Worm (Caenorhabditis elegans) whole organism, L4/young adult: ENCODE measurements around the gene rab-1.

Source experiments
- W03F9.2 ChIP-seq: fragments of 150-350 bp; optimal IDR thresholded peaks from 2 replicates; lab custom pipeline; 2014; ENCODE audit warnings: missing biosample characterization, missing genetic modification characterization
- dao-5 ChIP-seq: sonication (generic microtip); optimal IDR thresholded peaks from 2 replicates; lab custom pipeline; 2016; ENCODE audit warnings: missing genotype, missing genetic modification characterization, moderate library complexity, missing compliant biosample characterization
- him-1 ChIP-seq: sonication (generic microtip); optimal IDR thresholded peaks from 2 replicates; lab custom pipeline; 2016; ENCODE audit warnings: missing genotype, missing genetic modification reagents, missing genetic modification characterization, missing compliant biosample characterization

Gene rab-1

ce11 chrV:1263078-1263732, 584 bp downstream of the rab-1 start:
- TF ChIP-seq him-1 (no peak), W03F9.2 (no peak), dao-5 (tag; lab: Kevin White, UChicago) (no peak)

- no peak for TF ChIP-seq dao-5 (tag; lab: Kevin White, UChicago)
- TF ChIP-seq him-1: no peak
- TF ChIP-seq W03F9.2: no peak
Observed at ce11 chrV:1262036-1262435, 1.8 kb downstream of the rab-1 start.

ce11 chrV:1260042-1260441, 3.7 kb downstream of the rab-1 start, which contains the start of gene C39F7.1:
Gene C39F7.1 (plus strand): TSS chrV:1260342.
- TF ChIP-seq dao-5 (tag; lab: Kevin White, UChicago): no peak
- no peak for TF ChIP-seq W03F9.2
- no peak for TF ChIP-seq him-1

ce11 chrV:1252794-1253193, 11.0 kb downstream of the rab-1 start:
- TF ChIP-seq W03F9.2: no peak
- TF ChIP-seq him-1: no peak
- TF ChIP-seq dao-5 (tag; lab: Kevin White, UChicago): no peak

- TF ChIP-seq W03F9.2: no peak
- TF ChIP-seq him-1: no peak
- TF ChIP-seq dao-5 (tag; lab: Kevin White, UChicago): no peak
Observed at ce11 chrV:1244021-1244708, 19.6 kb downstream of the rab-1 start.

ce11 chrV:1243011-1243410, 20.8 kb downstream of the rab-1 start:
- TF ChIP-seq him-1 (no peak), dao-5 (tag; lab: Kevin White, UChicago) (no peak), W03F9.2 (no peak)

ce11 chrV:1242432-1242831, 21.4 kb downstream of the rab-1 start:
- TF ChIP-seq W03F9.2 (no peak), him-1 (no peak), dao-5 (tag; lab: Kevin White, UChicago) (no peak)

ce11 chrV:1236333-1237068, 27.3 kb downstream of the rab-1 start:
- TF ChIP-seq W03F9.2 (no peak), dao-5 (tag; lab: Kevin White, UChicago) (no peak), him-1 (no peak)

- TF ChIP-seq him-1 (no peak), dao-5 (tag; lab: Kevin White, UChicago) (no peak), W03F9.2 (no peak)
Observed at ce11 chrV:1235355-1235754, 28.4 kb downstream of the rab-1 start, which contains the start of gene madd-2. Gene madd-2 (minus strand): TSS chrV:1235455.

- TF ChIP-seq W03F9.2 (no peak), him-1 (no peak), dao-5 (tag; lab: Kevin White, UChicago) (no peak)
Observed at ce11 chrV:1232574-1232973, 31.2 kb downstream of the rab-1 start.

ce11 chrV:1230540-1230939, 33.2 kb downstream of the rab-1 start:
- TF ChIP-seq W03F9.2 (no peak), dao-5 (tag; lab: Kevin White, UChicago) (no peak), him-1 (no peak)

- TF ChIP-seq dao-5 (tag; lab: Kevin White, UChicago) (no peak), him-1 (no peak), W03F9.2 (no peak)
Observed at ce11 chrV:1228884-1229662, 34.7 kb downstream of the rab-1 start.

ce11 chrV:1227756-1228665, 35.8 kb downstream of the rab-1 start:
- no peak for TF ChIP-seq him-1
- no peak for TF ChIP-seq dao-5 (tag; lab: Kevin White, UChicago)
- no peak for TF ChIP-seq W03F9.2
